Worm (Caenorhabditis elegans): ENCODE data around the gene oac-32.

- TF ChIP-seq nhr-12 (tag; optimal IDR thresholded peaks at IDR 0.05) (no peak), unc-62 (GFP tag; optimal IDR thresholded peaks at IDR 0.05) (no peak), nhr-76 (tag; optimal IDR thresholded peaks at IDR 0.05) (no peak), blmp-1 (tag; optimal IDR thresholded peaks at IDR 0.05) (no peak), lin-13 (tag; optimal IDR thresholded peaks at IDR 0.05) (no peak)
Observed at ce11 chrV:1550697-1551096, 5.1 kb upstream of the oac-32 start.
